Worm (Caenorhabditis elegans): Measurements from ENCODE around the gene nhr-141.

DNA sequence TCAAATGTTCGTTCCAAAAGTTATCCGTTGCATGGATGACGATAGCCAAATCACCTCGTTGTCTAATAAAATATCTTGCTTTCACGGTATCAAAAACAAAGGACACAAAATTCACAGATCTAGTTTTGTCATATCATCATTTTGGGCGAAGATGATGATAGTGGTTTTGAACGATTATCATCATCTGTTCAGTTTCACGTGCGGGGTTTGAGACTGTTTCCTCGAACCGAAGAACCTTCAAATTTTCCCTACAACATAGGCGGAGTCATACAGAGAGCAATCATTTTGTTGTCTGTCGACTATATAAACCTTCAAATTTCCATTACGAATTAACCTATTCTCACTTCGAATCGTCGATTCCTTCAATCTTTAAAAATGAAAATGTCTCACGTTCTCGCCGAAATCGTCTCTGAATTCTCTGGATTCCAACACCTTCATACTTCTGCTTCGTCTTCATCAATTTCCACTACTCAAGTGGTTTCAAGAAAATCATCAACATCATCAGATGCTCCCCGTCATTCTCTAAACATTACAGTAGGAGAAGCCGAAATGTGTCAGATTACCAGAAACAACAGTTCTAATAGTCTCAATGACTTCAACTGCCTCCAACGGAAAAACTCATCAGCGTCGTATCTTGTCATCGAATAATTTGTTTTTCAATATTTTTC is 31.2 kb upstream of the nhr-141 start, which contains the start of gene F18E3.11:
- TF ChIP-seq unc-39 (tag; optimal IDR thresholded peaks at IDR 0.05) (no peak), sptf-1 (tag; optimal IDR thresholded peaks at IDR 0.05) (no peak), pha-4 (tag; optimal IDR thresholded peaks at IDR 0.05) (no peak), nhr-28 (tag; optimal IDR thresholded peaks at IDR 0.05) (no peak), lsy-2 (tag; optimal IDR thresholded peaks at IDR 0.05) (no peak), flh-1 (GFP tag; optimal IDR thresholded peaks at IDR 0.05) (no peak), nhr-237 (tag; optimal IDR thresholded peaks at IDR 0.05) (no peak), snpc-4 (tag; optimal IDR thresholded peaks at IDR 0.05) (no peak)
